Worm (Caenorhabditis elegans) whole organism, mixed stage, embryonic: ENCODE measurements around the gene rilp-1.

Source experiments
- M03D4.4 ChIP-seq: sonication (generic microtip); optimal IDR thresholded peaks from 2 replicates; lab custom pipeline; 2017; ENCODE audit warnings: mild to moderate bottlenecking, missing genetic modification characterization, missing compliant biosample characterization
- bed-3 ChIP-seq: fragments of 200-800 bp; sonication (Bioruptor generic); optimal IDR thresholded peaks from 3 replicates; lab custom pipeline; 2018; ENCODE audit warnings: mild to moderate bottlenecking, missing genetic modification characterization, moderate library complexity, missing compliant biosample characterization
- blmp-1 ChIP-seq: fragments of 150-350 bp; optimal IDR thresholded peaks from 2 replicates; lab custom pipeline; 2014; ENCODE audit warnings: missing biosample characterization, missing genetic modification characterization
- ceh-39 ChIP-seq: fragments of 150-350 bp; optimal IDR thresholded peaks from 2 replicates; lab custom pipeline; 2014; ENCODE audit warnings: missing biosample characterization, missing genetic modification characterization
- ceh-43 ChIP-seq: fragments of 200-800 bp; sonication (Bioruptor generic); optimal IDR thresholded peaks from 2 replicates; lab custom pipeline; 2018; ENCODE audit warnings: mild to moderate bottlenecking, missing genetic modification characterization, moderate library complexity, missing compliant biosample characterization
- ceh-83 ChIP-seq: fragments of 200-800 bp; sonication (Bioruptor generic); optimal IDR thresholded peaks from 2 replicates; lab custom pipeline; 2018; ENCODE audit warnings: mild to moderate bottlenecking, missing genetic modification characterization, missing compliant biosample characterization
- ces-1 ChIP-seq: fragments of 150-350 bp; optimal IDR thresholded peaks from 2 replicates; lab custom pipeline; 2014; ENCODE audit warnings: missing biosample characterization, missing genetic modification reagents, missing genetic modification characterization
- cnd-1 ChIP-seq: fragments of 200-800 bp; sonication (Bioruptor generic); optimal IDR thresholded peaks from 2 replicates; lab custom pipeline; 2018; ENCODE audit warnings: mild to moderate bottlenecking, missing genetic modification characterization, missing compliant biosample characterization
- drap-1 ChIP-seq: fragments of 200-800 bp; sonication (Bioruptor generic); optimal IDR thresholded peaks from 3 replicates; lab custom pipeline; 2018; ENCODE audit warnings: mild to moderate bottlenecking, missing genetic modification characterization, missing compliant biosample characterization
- elt-1 ChIP-seq: sonication (generic microtip); optimal IDR thresholded peaks from 2 replicates; lab custom pipeline; 2017; ENCODE audit warnings: missing genetic modification characterization, mild to moderate bottlenecking, missing compliant biosample characterization, antibody characterized with exemption, moderate library complexity, borderline replicate concordance; ENCODE audit not compliant: insufficient read depth
- elt-3 ChIP-seq: fragments of 150-350 bp; optimal IDR thresholded peaks from 2 replicates; lab custom pipeline; 2014; ENCODE audit warnings: missing biosample characterization, missing genetic modification characterization
- flh-1 ChIP-seq: fragments of 200-800 bp; sonication (Bioruptor generic); optimal IDR thresholded peaks from 2 replicates; lab custom pipeline; 2018; ENCODE audit warnings: mild to moderate bottlenecking, missing genetic modification characterization, moderate library complexity, missing compliant biosample characterization
- ham-2 ChIP-seq: fragments of 200-800 bp; sonication (Bioruptor generic); optimal IDR thresholded peaks from 2 replicates; lab custom pipeline; 2018; ENCODE audit warnings: mild to moderate bottlenecking, missing genetic modification characterization, missing compliant biosample characterization
- hlh-1 ChIP-seq: fragments of 150-350 bp; optimal IDR thresholded peaks from 2 replicates; lab custom pipeline; 2014; ENCODE audit warnings: missing biosample characterization, missing genetic modification reagents, missing genetic modification characterization
- lin-13 ChIP-seq: fragments of 150-350 bp; optimal IDR thresholded peaks from 2 replicates; lab custom pipeline; 2014; ENCODE audit warnings: missing biosample characterization, missing genetic modification characterization
- lin-32 ChIP-seq: fragments of 200-800 bp; sonication (Bioruptor generic); optimal IDR thresholded peaks from 2 replicates; lab custom pipeline; 2018; ENCODE audit warnings: mild to moderate bottlenecking, missing genetic modification characterization, missing compliant biosample characterization
- lsy-2 ChIP-seq: fragments of 150-350 bp; optimal IDR thresholded peaks from 2 replicates; lab custom pipeline; 2014; ENCODE audit warnings: missing biosample characterization, missing genetic modification characterization
- mab-5 ChIP-seq: fragments of 150-350 bp; optimal IDR thresholded peaks from 2 replicates; lab custom pipeline; 2014; ENCODE audit warnings: missing biosample characterization, missing genetic modification characterization
- mep-1 ChIP-seq: fragments of 150-350 bp; optimal IDR thresholded peaks from 2 replicates; lab custom pipeline; 2017; ENCODE audit warnings: missing biosample characterization, missing genetic modification reagents, missing genetic modification characterization, inconsistent platforms
- mls-2 ChIP-seq: sonication (generic microtip); optimal IDR thresholded peaks from 2 replicates; lab custom pipeline; 2016; ENCODE audit warnings: mild to moderate bottlenecking, missing genetic modification characterization, moderate library complexity, missing compliant biosample characterization
- nhr-12 ChIP-seq: fragments of 150-350 bp; optimal IDR thresholded peaks from 2 replicates; lab custom pipeline; 2014; ENCODE audit warnings: missing biosample characterization, missing genetic modification characterization
- nhr-2 ChIP-seq: fragments of 150-350 bp; optimal IDR thresholded peaks from 2 replicates; lab custom pipeline; 2014; ENCODE audit warnings: missing biosample characterization, missing genetic modification characterization
- nhr-237 ChIP-seq: fragments of 150-350 bp; optimal IDR thresholded peaks from 2 replicates; lab custom pipeline; 2014; ENCODE audit warnings: missing biosample characterization, missing genetic modification characterization
- nhr-28 ChIP-seq: fragments of 150-350 bp; optimal IDR thresholded peaks from 2 replicates; lab custom pipeline; 2014; ENCODE audit warnings: missing biosample characterization, missing genetic modification characterization
- nhr-76 ChIP-seq: sonication (generic microtip); optimal IDR thresholded peaks from 2 replicates; lab custom pipeline; 2017; ENCODE audit warnings: missing biosample characterization, missing genetic modification characterization
- pha-4 ChIP-seq: fragments of 150-350 bp; optimal IDR thresholded peaks from 2 replicates; lab custom pipeline; 2018; ENCODE audit warnings: missing biosample characterization, missing genetic modification reagents, missing genetic modification characterization
- sem-2 ChIP-seq: fragments of 200-800 bp; sonication (Bioruptor generic); optimal IDR thresholded peaks from 2 replicates; lab custom pipeline; 2018; ENCODE audit warnings: mild to moderate bottlenecking, missing genetic modification characterization, missing compliant biosample characterization
- snpc-4 ChIP-seq: fragments of 150-350 bp; optimal IDR thresholded peaks from 2 replicates; lab custom pipeline; 2014; ENCODE audit warnings: missing biosample characterization, missing genetic modification characterization
- sptf-1 ChIP-seq: sonication (generic microtip); optimal IDR thresholded peaks from 2 replicates; lab custom pipeline; 2017; ENCODE audit warnings: mild to moderate bottlenecking, missing genetic modification characterization, moderate library complexity, missing compliant biosample characterization
- tbx-8 ChIP-seq: fragments of 200-800 bp; sonication (Bioruptor generic); optimal IDR thresholded peaks from 2 replicates; lab custom pipeline; 2018; ENCODE audit warnings: mild to moderate bottlenecking, missing genetic modification characterization, moderate library complexity, missing compliant biosample characterization
- unc-120 ChIP-seq: sonication (generic microtip); optimal IDR thresholded peaks from 2 replicates; lab custom pipeline; 2017; ENCODE audit warnings: missing genetic modification characterization, missing compliant biosample characterization; ENCODE audit not compliant: poor library complexity, severe bottlenecking
- unc-39 ChIP-seq: fragments of 150-350 bp; optimal IDR thresholded peaks from 2 replicates; lab custom pipeline; 2014; ENCODE audit warnings: missing biosample characterization, missing genetic modification characterization
- unc-62 ChIP-seq: fragments of 150-350 bp; optimal IDR thresholded peaks from 2 replicates; lab custom pipeline; 2014; ENCODE audit warnings: missing biosample characterization, missing genetic modification reagents, missing genetic modification characterization
- zip-8 ChIP-seq: fragments of 150-350 bp; optimal IDR thresholded peaks from 2 replicates; lab custom pipeline; 2014; ENCODE audit warnings: missing biosample characterization, missing genetic modification characterization
- ztf-11 ChIP-seq: fragments of 150-350 bp; optimal IDR thresholded peaks from 2 replicates; lab custom pipeline; 2014; ENCODE audit warnings: missing biosample characterization, missing genetic modification characterization

The rilp-1 gene

ce11 chrIII:3652427-3652826 is 16.5 kb downstream of the rilp-1 start:
- no peak for TF ChIP-seq nhr-2 (tag; lab: Kevin White, UChicago)
- no peak for TF ChIP-seq nhr-28 (tag; lab: Kevin White, UChicago)
- TF ChIP-seq elt-1, result no peak
- TF ChIP-seq hlh-1 (tag; lab: Kevin White, UChicago), result no peak
- no peak for TF ChIP-seq sptf-1 (tag; lab: Kevin White, UChicago)
- no peak for TF ChIP-seq mab-5 (tag; lab: Kevin White, UChicago)
- TF ChIP-seq unc-120, result no peak
- no peak for TF ChIP-seq cnd-1 (tag; lab: Kevin White, UChicago)

ce11 chrIII:3652964-3653363 is 17.0 kb downstream of the rilp-1 start:
- no peak for TF ChIP-seq elt-1
- no peak for TF ChIP-seq M03D4.4 (tag; lab: Kevin White, UChicago)
- no peak for TF ChIP-seq mab-5 (tag; lab: Kevin White, UChicago)
- TF ChIP-seq lsy-2 (tag; lab: Kevin White, UChicago), result no peak
- TF ChIP-seq sptf-1 (tag; lab: Kevin White, UChicago), result no peak
- TF ChIP-seq hlh-1 (tag; lab: Kevin White, UChicago), result no peak
- no peak for TF ChIP-seq elt-3 (tag; lab: Kevin White, UChicago)
- TF ChIP-seq tbx-8 (GFP tag; lab: Kevin White, UChicago), result no peak
- no peak for TF ChIP-seq mep-1 (tag; lab: Kevin White, UChicago)
- no peak for TF ChIP-seq unc-62 (GFP tag; lab: Kevin White, UChicago)
- no peak for TF ChIP-seq bed-3 (GFP tag; lab: Kevin White, UChicago)
- TF ChIP-seq nhr-76, result no peak
- TF ChIP-seq, all 35 proteins: peak for 0

ce11 chrIII:3657479-3657878 is 21.5 kb downstream of the rilp-1 start, which contains the start of gene C46F11.5:
Gene C46F11.5 (minus strand): TSS chrIII:3657606.
- TF ChIP-seq unc-39 (tag; lab: Kevin White, UChicago), result no peak
- TF ChIP-seq ztf-11 (tag; lab: Kevin White, UChicago), result no peak
- no peak for TF ChIP-seq nhr-28 (tag; lab: Kevin White, UChicago)
- TF ChIP-seq, all 35 proteins: peak for 0

- TF ChIP-seq flh-1 (GFP tag; lab: Kevin White, UChicago), result peak; percentile 61
- TF ChIP-seq sem-2 (GFP tag; lab: Kevin White, UChicago), result peak; percentile 79
- TF ChIP-seq snpc-4 (tag; lab: Kevin White, UChicago), result no peak
- peak; percentile 90 for TF ChIP-seq nhr-76
- TF ChIP-seq unc-39 (tag; lab: Kevin White, UChicago), result peak; percentile 77
- TF ChIP-seq mep-1 (tag; lab: Kevin White, UChicago), result peak; percentile 80
- TF ChIP-seq ceh-83 (GFP tag; lab: Kevin White, UChicago), result peak; percentile 86
- peak; percentile 95 for TF ChIP-seq sptf-1 (tag; lab: Kevin White, UChicago)
- TF ChIP-seq zip-8 (tag; lab: Kevin White, UChicago), result no peak
- peak; percentile 61 for TF ChIP-seq blmp-1 (tag; lab: Kevin White, UChicago)
- TF ChIP-seq lin-13 (tag; lab: Kevin White, UChicago), result peak; percentile 73
- peak; percentile 88 for TF ChIP-seq nhr-12 (tag; lab: Kevin White, UChicago)
- TF ChIP-seq tbx-8 (GFP tag; lab: Kevin White, UChicago), result peak; percentile 79
- peak; percentile 14 for TF ChIP-seq nhr-2 (tag; lab: Kevin White, UChicago)
- peak; percentile 52 for TF ChIP-seq nhr-237 (tag; lab: Kevin White, UChicago)
- peak; percentile 77 for TF ChIP-seq lin-32 (GFP tag; lab: Kevin White, UChicago)
- peak; percentile 84 for TF ChIP-seq unc-120
- peak; percentile 9 for TF ChIP-seq ceh-39 (tag; lab: Kevin White, UChicago)
- TF ChIP-seq pha-4 (tag; lab: Kevin White, UChicago), result peak; percentile 69
- TF ChIP-seq mls-2 (tag; lab: Kevin White, UChicago), result peak; percentile 93
- no peak for TF ChIP-seq elt-1
- peak; percentile 74 for TF ChIP-seq bed-3 (GFP tag; lab: Kevin White, UChicago)
- TF ChIP-seq cnd-1 (tag; lab: Kevin White, UChicago), result peak; percentile 89
- peak; percentile 89 for TF ChIP-seq ceh-43 (GFP tag; lab: Kevin White, UChicago)
- TF ChIP-seq ham-2 (GFP tag; lab: Kevin White, UChicago), result peak; percentile 56
- peak; percentile 29 for TF ChIP-seq unc-62 (GFP tag; lab: Kevin White, UChicago)
- TF ChIP-seq ces-1 (GFP tag; lab: Kevin White, UChicago), result peak; percentile 25
- peak; percentile 84 for TF ChIP-seq hlh-1 (tag; lab: Kevin White, UChicago)
- TF ChIP-seq M03D4.4 (tag; lab: Kevin White, UChicago), result peak; percentile 93
- peak; percentile 73 for TF ChIP-seq lsy-2 (tag; lab: Kevin White, UChicago)
- TF ChIP-seq mab-5 (tag; lab: Kevin White, UChicago), result no peak
- TF ChIP-seq elt-3 (tag; lab: Kevin White, UChicago), result no peak
- peak; percentile 89 for TF ChIP-seq drap-1 (GFP tag; lab: Kevin White, UChicago)
- peak; percentile 91 for TF ChIP-seq ztf-11 (tag; lab: Kevin White, UChicago)
- peak; percentile 1 for TF ChIP-seq nhr-28 (tag; lab: Kevin White, UChicago)
Observed at ce11 chrIII:3664224-3664623, 28.3 kb downstream of the rilp-1 start, which contains the start of gene C46F11.4. Gene C46F11.4 (minus strand): TSS chrIII:3664304.
